Fruit fly (Drosophila melanogaster) whole organism, embryonic: Measurements from ENCODE around the gene mei-P22.

Source experiments
- ATbp ChIP-seq: fragments of 200-800 bp; sonication (Bioruptor generic); optimal IDR thresholded peaks from 2 replicates; lab custom pipeline; 2017; ENCODE audit warnings: missing biosample characterization, mild to moderate bottlenecking, missing genetic modification characterization, missing genetic modification reagents
- B-H2 ChIP-seq: fragments of 200-800 bp; sonication (Bioruptor generic); optimal IDR thresholded peaks from 2 replicates; lab custom pipeline; 2018; ENCODE audit warnings: missing biosample characterization, mild to moderate bottlenecking, missing genetic modification characterization
- BtbVII ChIP-seq: fragments of 200-800 bp; sonication (Bioruptor generic); optimal IDR thresholded peaks from 3 replicates; lab custom pipeline; 2017; ENCODE audit warnings: missing biosample characterization, mild to moderate bottlenecking, missing genetic modification characterization
- CG10209 ChIP-seq: fragments of 200-800 bp; sonication (Bioruptor generic); optimal IDR thresholded peaks from 3 replicates; lab custom pipeline; 2017; ENCODE audit warnings: missing biosample characterization, mild to moderate bottlenecking, missing genetic modification characterization, missing genetic modification reagents
- CG10267 ChIP-seq: fragments of 200-800 bp; sonication (Bioruptor generic); optimal IDR thresholded peaks from 2 replicates; lab custom pipeline; 2018; ENCODE audit warnings: missing biosample characterization, mild to moderate bottlenecking, missing genetic modification characterization, moderate library complexity
- CG10959 ChIP-seq: fragments of 200-800 bp; sonication (Bioruptor generic); IDR thresholded peaks from 2 replicates; pipeline ENCODE4 v1.3.6; 2022; ENCODE audit warnings: missing biosample characterization, missing genetic modification characterization
- CG11085 ChIP-seq: fragments of 200-800 bp; sonication (Bioruptor generic); IDR thresholded peaks from 2 replicates; pipeline ENCODE4 v1.3.6; 2022; ENCODE audit warnings: missing biosample characterization, missing genetic modification characterization
- CG11504 ChIP-seq: fragments of 200-800 bp; sonication (Bioruptor generic); optimal IDR thresholded peaks from 3 replicates; lab custom pipeline; 2019; ENCODE audit warnings: missing biosample characterization, mild to moderate bottlenecking, missing genetic modification characterization, moderate library complexity
- CG12659 ChIP-seq: fragments of 200-800 bp; sonication (Bioruptor generic); optimal IDR thresholded peaks from 3 replicates; lab custom pipeline; 2017; ENCODE audit warnings: mild to moderate bottlenecking, missing biosample characterization, missing genetic modification reagents, missing genetic modification characterization
- CG13424 ChIP-seq: fragments of 200-800 bp; sonication (Bioruptor generic); optimal IDR thresholded peaks from 2 replicates; lab custom pipeline; 2019; ENCODE audit warnings: missing biosample characterization, mild to moderate bottlenecking, missing genetic modification characterization, moderate library complexity
- CG15696 ChIP-seq: fragments of 200-800 bp; sonication (Bioruptor generic); optimal IDR thresholded peaks from 2 replicates; lab custom pipeline; 2019; ENCODE audit warnings: missing biosample characterization, mild to moderate bottlenecking, missing genetic modification characterization, moderate library complexity
- CG17568 ChIP-seq: fragments of 200-800 bp; sonication (Bioruptor generic); optimal IDR thresholded peaks from 2 replicates; lab custom pipeline; 2018; ENCODE audit warnings: missing biosample characterization, mild to moderate bottlenecking, missing genetic modification characterization, moderate library complexity
- CG17829 ChIP-seq: fragments of 200-800 bp; optimal IDR thresholded peaks from 2 replicates; lab custom pipeline; 2019; ENCODE audit warnings: missing biosample characterization, mild to moderate bottlenecking, missing genetic modification characterization, moderate library complexity
- CG18619 ChIP-seq: fragments of 200-800 bp; sonication (Bioruptor generic); optimal IDR thresholded peaks from 3 replicates; lab custom pipeline; 2017; ENCODE audit warnings: missing biosample characterization, mild to moderate bottlenecking, missing genetic modification characterization
- CG30431 ChIP-seq: fragments of 200-800 bp; sonication (Bioruptor generic); optimal IDR thresholded peaks from 2 replicates; lab custom pipeline; 2017; ENCODE audit warnings: missing biosample characterization, missing genetic modification characterization
- CG32767 ChIP-seq: fragments of 200-800 bp; sonication (Bioruptor generic); IDR thresholded peaks from 2 replicates; pipeline ENCODE4 v1.3.6; 2022; ENCODE audit warnings: missing biosample characterization, missing genetic modification characterization
- CG3838 ChIP-seq: fragments of 200-800 bp; sonication (Bioruptor generic); optimal IDR thresholded peaks from 3 replicates; lab custom pipeline; 2016; ENCODE audit warnings: missing biosample characterization, missing genetic modification characterization
- CG9876 ChIP-seq: fragments of 200-800 bp; sonication (Bioruptor generic); optimal IDR thresholded peaks from 2 replicates; lab custom pipeline; 2016; ENCODE audit warnings: missing biosample characterization, missing genetic modification characterization
- Camta ChIP-seq: fragments of 200-800 bp; sonication (Bioruptor generic); optimal IDR thresholded peaks from 2 replicates; lab custom pipeline; 2016; ENCODE audit warnings: missing biosample characterization, missing genetic modification characterization
- CoRest ChIP-seq: fragments of 200-800 bp; sonication (Bioruptor generic); optimal IDR thresholded peaks from 3 replicates; lab custom pipeline; 2018; ENCODE audit warnings: missing biosample characterization, mild to moderate bottlenecking, missing genetic modification characterization, moderate library complexity
- CrebB ChIP-seq: fragments of 200-800 bp; sonication (Bioruptor generic); optimal IDR thresholded peaks from 3 replicates; lab custom pipeline; 2018; ENCODE audit warnings: missing biosample characterization, mild to moderate bottlenecking, missing genetic modification characterization
- Dll ChIP-seq: fragments of 200-800 bp; sonication (Bioruptor generic); IDR thresholded peaks from 4 replicates; pipeline ENCODE4 v1.3.6; 2022; ENCODE audit warnings: missing biosample characterization, missing genetic modification characterization; ENCODE audit not compliant: partially characterized antibody
- Fer3 ChIP-seq: fragments of 200-800 bp; sonication (Bioruptor generic); optimal IDR thresholded peaks from 2 replicates; lab custom pipeline; 2018; ENCODE audit warnings: missing biosample characterization, mild to moderate bottlenecking, missing genetic modification characterization, moderate library complexity
- HLHmδ ChIP-seq: fragments of 200-800 bp; sonication (Bioruptor generic); optimal IDR thresholded peaks from 2 replicates; lab custom pipeline; 2018; ENCODE audit warnings: missing biosample characterization, mild to moderate bottlenecking, missing genetic modification characterization, moderate library complexity
- Hey ChIP-seq: fragments of 200-800 bp; sonication (Bioruptor generic); optimal IDR thresholded peaks from 3 replicates; lab custom pipeline; 2018; ENCODE audit warnings: missing biosample characterization, mild to moderate bottlenecking, missing genetic modification characterization
- HmgD ChIP-seq: fragments of 200-800 bp; sonication (Bioruptor generic); optimal IDR thresholded peaks from 3 replicates; lab custom pipeline; 2016; ENCODE audit warnings: missing biosample characterization, missing genetic modification characterization
- Hsf ChIP-seq: fragments of 200-800 bp; sonication (Bioruptor generic); optimal IDR thresholded peaks from 3 replicates; lab custom pipeline; 2016; ENCODE audit warnings: missing biosample characterization, missing genetic modification characterization
- MESR4 ChIP-seq: fragments of 200-800 bp; sonication (Bioruptor generic); optimal IDR thresholded peaks from 2 replicates; lab custom pipeline; 2018; ENCODE audit warnings: missing biosample characterization, mild to moderate bottlenecking, missing genetic modification characterization, moderate library complexity
- Nf-YB ChIP-seq: fragments of 200-800 bp; sonication (Bioruptor generic); optimal IDR thresholded peaks from 3 replicates; lab custom pipeline; 2019; ENCODE audit warnings: missing biosample characterization, mild to moderate bottlenecking, missing genetic modification characterization, moderate library complexity
- Ravus ChIP-seq: fragments of 200-800 bp; sonication (Bioruptor generic); IDR thresholded peaks from 2 replicates; pipeline ENCODE4 v1.3.6; 2022; ENCODE audit warnings: missing biosample characterization, missing genetic modification characterization
- Taf1 ChIP-seq: fragments of 200-800 bp; sonication (Bioruptor generic); IDR thresholded peaks from 2 replicates; pipeline ENCODE4 v1.3.6; 2022; ENCODE audit warnings: missing biosample characterization, missing genetic modification characterization
- Vsx1 ChIP-seq: fragments of 200-800 bp; sonication (Bioruptor generic); optimal IDR thresholded peaks from 2 replicates; lab custom pipeline; 2017; ENCODE audit warnings: missing biosample characterization, mild to moderate bottlenecking, missing genetic modification characterization, missing genetic modification reagents
- Xrp1 ChIP-seq: fragments of 200-800 bp; sonication (Bioruptor generic); IDR thresholded peaks from 2 replicates; pipeline ENCODE4 v1.3.6; 2022; ENCODE audit warnings: missing biosample characterization, missing genetic modification characterization
- ap ChIP-seq: fragments of 200-800 bp; sonication (Bioruptor generic); IDR thresholded peaks from 2 replicates; pipeline ENCODE4 v1.3.6; 2022; ENCODE audit warnings: missing biosample characterization, missing genetic modification characterization
- ase ChIP-seq: fragments of 200-800 bp; sonication (Bioruptor generic); IDR thresholded peaks from 3 replicates; pipeline ENCODE4 v1.3.6; 2022; ENCODE audit warnings: missing biosample characterization, missing genetic modification characterization
- bigmax ChIP-seq: fragments of 200-800 bp; sonication (Bioruptor generic); optimal IDR thresholded peaks from 2 replicates; lab custom pipeline; 2018; ENCODE audit warnings: missing biosample characterization, mild to moderate bottlenecking, missing genetic modification characterization
- bsh ChIP-seq, 2 experiments: fragments of 200-800 bp; sonication (Bioruptor generic); optimal IDR thresholded peaks; 2 replicates each; lab custom pipeline; 2017 to 2018; ENCODE audit warnings: mild to moderate bottlenecking in 2 of 2, missing biosample characterization in 2 of 2, missing genetic modification characterization in 2 of 2, moderate library complexity in 1 of 2
- cg ChIP-seq: fragments of 200-800 bp; sonication (Bioruptor generic); optimal IDR thresholded peaks from 3 replicates; lab custom pipeline; 2019; ENCODE audit warnings: missing biosample characterization, mild to moderate bottlenecking, missing genetic modification characterization, moderate library complexity
- chn ChIP-seq: fragments of 200-800 bp; sonication (Bioruptor generic); optimal IDR thresholded peaks from 2 replicates; lab custom pipeline; 2016; ENCODE audit warnings: missing biosample characterization, missing genetic modification characterization
- esg ChIP-seq: fragments of 200-800 bp; sonication (Bioruptor generic); conservative IDR thresholded peaks from 2 replicates; pipeline ENCODE4 v1.3.6; 2022; ENCODE audit warnings: missing biosample characterization, missing genetic modification characterization
- fd64A ChIP-seq: fragments of 200-800 bp; sonication (Bioruptor generic); optimal IDR thresholded peaks from 3 replicates; lab custom pipeline; 2018; ENCODE audit warnings: missing biosample characterization, mild to moderate bottlenecking, missing genetic modification characterization
- gcm2 ChIP-seq: fragments of 200-800 bp; sonication (Bioruptor generic); optimal IDR thresholded peaks from 2 replicates; lab custom pipeline; 2016; ENCODE audit warnings: missing biosample characterization, missing genetic modification characterization
- gfzf ChIP-seq: fragments of 200-800 bp; sonication (Bioruptor generic); optimal IDR thresholded peaks from 2 replicates; lab custom pipeline; 2016; ENCODE audit warnings: missing biosample characterization, mild to moderate bottlenecking, missing genetic modification characterization, moderate library complexity
- knrl ChIP-seq: fragments of 200-800 bp; sonication (Bioruptor generic); IDR thresholded peaks from 3 replicates; pipeline ENCODE4 v1.3.6; 2022; ENCODE audit warnings: missing biosample characterization, missing genetic modification characterization; ENCODE audit not compliant: partially characterized antibody
- pb ChIP-seq: fragments of 200-800 bp; sonication (Bioruptor generic); optimal IDR thresholded peaks from 3 replicates; lab custom pipeline; 2016; ENCODE audit warnings: missing biosample characterization, missing genetic modification characterization
- pfk ChIP-seq: fragments of 200-800 bp; sonication (Bioruptor generic); optimal IDR thresholded peaks from 2 replicates; lab custom pipeline; 2018; ENCODE audit warnings: missing biosample characterization, mild to moderate bottlenecking, missing genetic modification characterization, moderate library complexity
- so ChIP-seq: fragments of 200-800 bp; sonication (Bioruptor generic); IDR thresholded peaks from 3 replicates; pipeline ENCODE4 v1.3.6; 2022; ENCODE audit warnings: missing biosample characterization, missing genetic modification characterization
- tgo ChIP-seq: fragments of 200-800 bp; sonication (Bioruptor generic); IDR thresholded peaks from 3 replicates; pipeline ENCODE4 v1.3.6; 2022; ENCODE audit warnings: missing biosample characterization, missing genetic modification characterization
- vfl ChIP-seq: fragments of 200-800 bp; sonication (Bioruptor generic); optimal IDR thresholded peaks from 2 replicates; lab custom pipeline; 2016; ENCODE audit warnings: missing biosample characterization, missing genetic modification characterization

The mei-P22 gene

DNA sequence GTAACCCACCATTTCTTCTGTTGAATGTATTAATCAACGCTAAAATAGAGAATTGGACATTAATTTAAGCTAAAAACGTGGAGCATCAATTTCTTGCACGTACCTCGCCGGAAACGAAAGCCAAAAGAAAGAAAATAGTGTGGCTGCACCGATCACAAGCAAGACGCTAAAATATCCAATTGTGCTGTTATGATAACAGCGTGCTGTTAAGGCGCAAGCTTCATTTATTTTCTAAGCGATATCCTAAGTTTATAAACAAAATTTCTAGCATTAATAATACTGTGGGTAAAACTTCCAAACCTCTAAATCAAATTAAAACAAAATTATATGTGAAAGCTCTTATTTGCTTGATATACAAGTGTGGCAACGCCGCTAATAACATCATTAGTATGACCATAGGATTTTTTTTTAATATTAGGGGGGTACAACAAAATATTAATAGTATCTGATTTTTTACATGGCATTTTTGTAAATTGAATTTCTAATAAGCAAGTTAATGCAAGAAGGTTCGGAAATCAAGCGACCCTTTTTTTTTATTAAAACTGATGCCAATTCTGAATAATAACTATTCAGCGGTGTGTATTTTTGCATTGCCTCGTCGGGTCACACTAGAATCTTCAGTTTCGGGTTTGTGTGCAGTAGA is 2.9 kb upstream of the mei-P22 start, which contains the start of the genes RpL18 and Neos (continued):
- TF ChIP-seq so (GFP tag; lab: Robert Waterston, UW) = peak; percentile 74; the same call in 2 of the 3 replicates
- peak; percentile 75 for TF ChIP-seq pfk (GFP tag; lab: Kevin White, UChicago)
- TF ChIP-seq BtbVII = peak; percentile 81
- TF ChIP-seq Fer3 (tag; lab: Kevin White, UChicago) = peak; percentile 78
- peak; percentile 78 for TF ChIP-seq Hsf (GFP tag; lab: Kevin White, UChicago)
- peak; percentile 78 for TF ChIP-seq CG10267 (tag; lab: Kevin White, UChicago)
- peak; percentile 63 for TF ChIP-seq Hey (tag; lab: Kevin White, UChicago)
- peak; percentile 43 for TF ChIP-seq CG9876 (GFP tag; lab: Kevin White, UChicago)
- peak; percentile 44 for TF ChIP-seq ap
- peak; percentile 65 for TF ChIP-seq Camta (GFP tag; lab: Kevin White, UChicago)
- peak; percentile 14 for TF ChIP-seq CG15696 (tag; lab: Kevin White, UChicago)
- no peak for TF ChIP-seq knrl (GFP tag; lab: Robert Waterston, UW)
- no peak for TF ChIP-seq HmgD
- TF ChIP-seq tgo = no peak; the same call in 1 of the 3 replicates
- peak; percentile 49 for TF ChIP-seq CG17829 (tag; lab: Kevin White, UChicago)
- peak; percentile 26; the same call in 1 of the 2 replicates for TF ChIP-seq Taf1 (GFP tag; lab: Robert Waterston, UW)
- TF ChIP-seq CG30431 (GFP tag; lab: Kevin White, UChicago) = peak; percentile 1
- peak; percentile 73 for TF ChIP-seq CrebB
- peak; percentile 85 for TF ChIP-seq gfzf (GFP tag; lab: Kevin White, UChicago)
- peak; percentile 58 for TF ChIP-seq chn
- TF ChIP-seq MESR4 = peak; percentile 98
- peak; percentile 61 for TF ChIP-seq ATbp (GFP tag; lab: Kevin White, UChicago)
- no peak for TF ChIP-seq Vsx1 (GFP tag; lab: Kevin White, UChicago)
- TF ChIP-seq bsh (GFP tag; optimal IDR thresholded peaks at IDR 0.05; lab: Kevin White, UChicago) = peak; percentile 48 to 65
- TF ChIP-seq Nf-YB (GFP tag; lab: Kevin White, UChicago) = peak; percentile 63
- TF ChIP-seq CG18619 (GFP tag; lab: Kevin White, UChicago) = peak; percentile 84
- TF ChIP-seq bigmax (GFP tag; lab: Kevin White, UChicago) = peak; percentile 64
- TF ChIP-seq esg (GFP tag; lab: Robert Waterston, UW) = peak; percentile 39; the same call in 1 of the 2 replicates
- no peak for TF ChIP-seq Xrp1 (GFP tag; lab: Robert Waterston, UW)
- peak; percentile 78 for TF ChIP-seq CG10209
- peak; percentile 66 for TF ChIP-seq gcm2
- TF ChIP-seq cg (GFP tag; lab: Kevin White, UChicago) = no peak
- peak; percentile 61 for TF ChIP-seq CG3838
- peak; percentile 78 for TF ChIP-seq B-H2
- no peak for TF ChIP-seq ase (GFP tag; lab: Robert Waterston, UW)
- TF ChIP-seq Ravus (GFP tag; lab: Robert Waterston, UW) = no peak
- TF ChIP-seq CG32767 = no peak; the same call in 1 of the 2 replicates
- TF ChIP-seq CG11504 (tag; lab: Kevin White, UChicago) = peak; percentile 67
- peak; percentile 54 for TF ChIP-seq pb (GFP tag; lab: Kevin White, UChicago)
- TF ChIP-seq Dll (GFP tag; lab: Robert Waterston, UW) = 0 out of 4 replicates have a peak, but pooled peaks have one; percentile 41
- peak; percentile 68 for TF ChIP-seq CG13424 (tag; lab: Kevin White, UChicago)
- TF ChIP-seq CG10959 = peak; percentile 15; the same call in 1 of the 2 replicates
- no peak for TF ChIP-seq CG11085 (GFP tag; lab: Robert Waterston, UW)
- peak; percentile 72 for TF ChIP-seq fd64A (GFP tag; lab: Kevin White, UChicago)
- TF ChIP-seq CG12659 = peak; percentile 92
- TF ChIP-seq vfl = peak; percentile 61
- TF ChIP-seq CoRest = peak; percentile 63
- no peak for TF ChIP-seq CG17568 (GFP tag; lab: Kevin White, UChicago)
- peak; percentile 72 for TF ChIP-seq HLHmδ (GFP tag; lab: Kevin White, UChicago)
